Worm (Caenorhabditis elegans) whole organism, L3 larva: Measurements from ENCODE around the gene C33C12.1.
"Not testable (repeated sequence)": the region's sequence is repeated elsewhere in the genome, so short reads cannot be mapped to it uniquely, and the experiment has no call there.

ENCODE experiments used
- R02D3.7 ChIP-seq: fragments of 150-350 bp; optimal IDR thresholded peaks from 2 replicates; lab custom pipeline; 2014; ENCODE audit warnings: missing biosample characterization, missing genetic modification characterization
- ZK546.5 ChIP-seq: sonication (generic microtip); optimal IDR thresholded peaks from 2 replicates; lab custom pipeline; 2017; ENCODE audit warnings: missing biosample characterization, missing genetic modification characterization
- aly-2 ChIP-seq: fragments of 150-350 bp; optimal IDR thresholded peaks from 2 replicates; lab custom pipeline; 2014; ENCODE audit warnings: missing biosample characterization, missing genetic modification characterization
- ama-1 ChIP-seq: fragments of 150-350 bp; optimal IDR thresholded peaks from 2 replicates; lab custom pipeline; 2018
- ceh-16 ChIP-seq: sonication (generic microtip); optimal IDR thresholded peaks from 2 replicates; lab custom pipeline; 2017; ENCODE audit warnings: missing biosample characterization, missing genetic modification characterization
- ceh-28 ChIP-seq: fragments of 150-350 bp; optimal IDR thresholded peaks from 2 replicates; lab custom pipeline; 2014; ENCODE audit warnings: missing biosample characterization, missing genetic modification reagents, missing genetic modification characterization
- daf-12 ChIP-seq: fragments of 150-350 bp; optimal IDR thresholded peaks from 2 replicates; lab custom pipeline; 2014; ENCODE audit warnings: missing biosample characterization, missing genetic modification reagents, missing genetic modification characterization
- egl-5 ChIP-seq: fragments of 150-350 bp; optimal IDR thresholded peaks from 2 replicates; lab custom pipeline; 2017; ENCODE audit warnings: missing biosample characterization, missing genetic modification reagents, missing genetic modification characterization, inconsistent platforms
- elt-1 ChIP-seq: fragments of 150-350 bp; optimal IDR thresholded peaks from 2 replicates; lab custom pipeline; 2014; ENCODE audit warnings: missing biosample characterization, missing genetic modification characterization
- elt-3 ChIP-seq, 3 experiments: fragments of 150-350 bp in 1 of 3; sonication (generic microtip) in 2 of 3; optimal IDR thresholded peaks; 2 replicates in 2 of 3; 4 replicates in 1 of 3; lab custom pipeline; 2014 to 2017; ENCODE audit warnings: missing biosample characterization in 3 of 3, missing genetic modification characterization in 3 of 3
- eor-1 ChIP-seq, 2 experiments: fragments of 150-350 bp; optimal IDR thresholded peaks; 2 replicates each; lab custom pipeline; 2014 to 2018; ENCODE audit warnings: missing biosample characterization in 2 of 2, missing genetic modification characterization in 2 of 2
- fkh-10 ChIP-seq: sonication (generic microtip); optimal IDR thresholded peaks from 2 replicates; lab custom pipeline; 2017; ENCODE audit warnings: missing biosample characterization, missing genetic modification reagents, missing genetic modification characterization
- hmg-11 ChIP-seq: sonication (generic microtip); optimal IDR thresholded peaks from 2 replicates; lab custom pipeline; 2016; ENCODE audit warnings: missing genetic modification characterization, missing compliant biosample characterization
- jun-1 ChIP-seq: fragments of 150-350 bp; optimal IDR thresholded peaks from 2 replicates; lab custom pipeline; 2014; ENCODE audit warnings: missing biosample characterization, missing genetic modification reagents, missing genetic modification characterization
- lin-39 ChIP-seq: fragments of 150-350 bp; optimal IDR thresholded peaks from 2 replicates; lab custom pipeline; 2018; ENCODE audit warnings: missing biosample characterization, missing genetic modification reagents, missing genetic modification characterization
- lsy-12 ChIP-seq: sonication (generic microtip); optimal IDR thresholded peaks from 2 replicates; lab custom pipeline; 2016; ENCODE audit warnings: mild to moderate bottlenecking, missing genetic modification characterization, missing compliant biosample characterization
- mdl-1 ChIP-seq: fragments of 150-350 bp; optimal IDR thresholded peaks from 2 replicates; lab custom pipeline; 2014; ENCODE audit warnings: missing biosample characterization, missing genetic modification characterization
- mml-1 ChIP-seq: fragments of 150-350 bp; sonication (generic microtip); optimal IDR thresholded peaks from 3 replicates; lab custom pipeline; 2014; ENCODE audit warnings: missing biosample characterization, missing genetic modification characterization
- nfya-1 ChIP-seq: sonication (generic microtip); optimal IDR thresholded peaks from 2 replicates; lab custom pipeline; 2017; ENCODE audit warnings: missing genetic modification characterization, mild to moderate bottlenecking, missing compliant biosample characterization, antibody characterized with exemption, moderate library complexity; ENCODE audit not compliant: insufficient read depth
- nhr-11 ChIP-seq: fragments of 150-350 bp; optimal IDR thresholded peaks from 2 replicates; lab custom pipeline; 2014; ENCODE audit warnings: missing biosample characterization, missing genetic modification characterization
- nhr-12 ChIP-seq: fragments of 150-350 bp; optimal IDR thresholded peaks from 2 replicates; lab custom pipeline; 2014; ENCODE audit warnings: missing biosample characterization, missing genetic modification characterization
- nhr-28 ChIP-seq: fragments of 150-350 bp; optimal IDR thresholded peaks from 2 replicates; lab custom pipeline; 2014; ENCODE audit warnings: missing biosample characterization, missing genetic modification characterization
- nhr-76 ChIP-seq: fragments of 150-350 bp; sonication (generic microtip); optimal IDR thresholded peaks from 5 replicates; lab custom pipeline; 2014; ENCODE audit warnings: missing biosample characterization, missing genetic modification characterization
- nhr-77 ChIP-seq: fragments of 150-350 bp; optimal IDR thresholded peaks from 2 replicates; lab custom pipeline; 2014; ENCODE audit warnings: missing biosample characterization, missing genetic modification characterization
- pha-4 ChIP-seq: fragments of 150-350 bp; optimal IDR thresholded peaks from 2 replicates; lab custom pipeline; 2014; ENCODE audit warnings: missing biosample characterization, missing genetic modification reagents, missing genetic modification characterization
- pqm-1 ChIP-seq: fragments of 150-350 bp; optimal IDR thresholded peaks from 2 replicates; lab custom pipeline; 2017; ENCODE audit warnings: missing biosample characterization, missing genetic modification characterization, inconsistent platforms
- sea-2 ChIP-seq: fragments of 150-350 bp; sonication (generic microtip); optimal IDR thresholded peaks from 4 replicates; lab custom pipeline; 2014; ENCODE audit warnings: missing biosample characterization, missing genetic modification reagents, missing genetic modification characterization
- tbx-2 ChIP-seq: sonication (generic microtip); optimal IDR thresholded peaks from 2 replicates; lab custom pipeline; 2016; ENCODE audit warnings: mild to moderate bottlenecking, missing genetic modification characterization, missing compliant biosample characterization
- unc-62 ChIP-seq: fragments of 150-350 bp; sonication (generic microtip); optimal IDR thresholded peaks from 4 replicates; lab custom pipeline; 2014; ENCODE audit warnings: missing biosample characterization, missing genetic modification reagents, missing genetic modification characterization
- zag-1 ChIP-seq: fragments of 150-350 bp; optimal IDR thresholded peaks from 2 replicates; lab custom pipeline; 2014; ENCODE audit warnings: missing biosample characterization, missing genetic modification characterization
- ztf-11 ChIP-seq: fragments of 150-350 bp; optimal IDR thresholded peaks from 2 replicates; lab custom pipeline; 2014; ENCODE audit warnings: missing biosample characterization, missing genetic modification characterization
- ztf-4 ChIP-seq: fragments of 150-350 bp; optimal IDR thresholded peaks from 2 replicates; lab custom pipeline; 2014; ENCODE audit warnings: missing biosample characterization, missing genetic modification characterization

C33C12.1 gene

ce11 chrII:2197555-2198288 lies at the start of gene C33C12.1:
Gene C33C12.1 (plus strand): TSS chrII:2198238.
- TF ChIP-seq nhr-12 (tag; lab: Kevin White, UChicago) (no peak), egl-5 (tag; lab: Kevin White, UChicago) (no peak), lin-39 (tag; lab: Kevin White, UChicago) (peak; percentile 34), ceh-16 (tag; lab: Kevin White, UChicago) (no peak), lsy-12 (tag; lab: Kevin White, UChicago) (no peak), nfya-1 (tag; lab: Kevin White, UChicago) (peak; percentile 12), unc-62 (GFP tag; lab: Kevin White, UChicago) (no peak), mdl-1 (tag; lab: Kevin White, UChicago) (no peak), R02D3.7 (tag; lab: Kevin White, UChicago) (no peak), fkh-10 (GFP tag; lab: Kevin White, UChicago) (peak; percentile 13), nhr-11 (tag; lab: Kevin White, UChicago) (no peak), hmg-11 (peak; percentile 18)

- TF ChIP-seq sea-2 (GFP tag; lab: Kevin White, UChicago) (no peak), unc-62 (GFP tag; lab: Kevin White, UChicago) (no peak), aly-2 (no peak), nhr-28 (tag; lab: Kevin White, UChicago) (no peak), ZK546.5 (no peak), fkh-10 (GFP tag; lab: Kevin White, UChicago) (no peak), egl-5 (tag; lab: Kevin White, UChicago) (no peak)
- TF ChIP-seq, all 47 proteins: peak for 0
These were observed 47.5 kb upstream of the C33C12.1 start, which contains the start of the genes C40A11.7 and C40A11.8 for ce11 chrII:2150485-2150985. Gene C40A11.7 (minus strand): TSS chrII:2150585. Gene C40A11.8 (minus strand): TSS chrII:2150935.

ce11 chrII:2152455-2152854 lies 45.6 kb upstream of the C33C12.1 start:
- TF ChIP-seq ztf-11: no peak
- TF ChIP-seq pqm-1 (tag; lab: Kevin White, UChicago): peak; percentile 9
- TF ChIP-seq, all 47 proteins: peak for 1

ce11 chrII:2153708-2154107 lies 44.3 kb upstream of the C33C12.1 start, which contains the start of gene math-18:
Gene math-18 (plus strand): TSS chrII:2154008.
- not testable (repeated sequence) for TF ChIP-seq elt-3 (tag; optimal IDR thresholded peaks at IDR 0.05; lab: Kevin White, UChicago); jun-1 (tag; lab: Kevin White, UChicago); ceh-28

ce11 chrII:2163370-2163882 lies 34.6 kb upstream of the C33C12.1 start, which contains the start of gene C33C12.11:
Gene C33C12.11 (minus strand): TSS chrII:2163832.
- not testable (repeated sequence) for TF ChIP-seq mml-1, pha-4, nhr-76 (tag; lab: Kevin White, UChicago)

- no peak for TF ChIP-seq mml-1 (tag; lab: Kevin White, UChicago)
- TF ChIP-seq zag-1 (tag; lab: Kevin White, UChicago): no peak
- TF ChIP-seq eor-1 (tag; optimal IDR thresholded peaks at IDR 0.05; lab: Kevin White, UChicago): no peak
- no peak for TF ChIP-seq daf-12 (tag; lab: Kevin White, UChicago)
- no peak for TF ChIP-seq ztf-4 (tag; lab: Kevin White, UChicago)
- no peak for TF ChIP-seq ama-1 (lab: Kevin White, UChicago)
- no peak for TF ChIP-seq elt-1 (tag; lab: Kevin White, UChicago)
- no peak for TF ChIP-seq elt-3 (tag; optimal IDR thresholded peaks at IDR 0.05; lab: Kevin White, UChicago)
- no peak for TF ChIP-seq nhr-77 (tag; lab: Kevin White, UChicago)
- no peak for TF ChIP-seq tbx-2 (tag; lab: Kevin White, UChicago)
- TF ChIP-seq jun-1 (tag; lab: Kevin White, UChicago): no peak
- TF ChIP-seq mdl-1 (tag; lab: Kevin White, UChicago): no peak
- no peak for TF ChIP-seq unc-62 (GFP tag; lab: Kevin White, UChicago)
- no peak for TF ChIP-seq nhr-12 (tag; lab: Kevin White, UChicago)
- TF ChIP-seq fkh-10 (GFP tag; lab: Kevin White, UChicago): no peak
These were observed 31.7 kb upstream of the C33C12.1 start, which contains the start of gene C33C12.4 for ce11 chrII:2166376-2166775. Gene C33C12.4 (minus strand): TSS chrII:2166476.
